Fruit fly (Drosophila melanogaster): ENCODE data around the gene Rab27.

DNA sequence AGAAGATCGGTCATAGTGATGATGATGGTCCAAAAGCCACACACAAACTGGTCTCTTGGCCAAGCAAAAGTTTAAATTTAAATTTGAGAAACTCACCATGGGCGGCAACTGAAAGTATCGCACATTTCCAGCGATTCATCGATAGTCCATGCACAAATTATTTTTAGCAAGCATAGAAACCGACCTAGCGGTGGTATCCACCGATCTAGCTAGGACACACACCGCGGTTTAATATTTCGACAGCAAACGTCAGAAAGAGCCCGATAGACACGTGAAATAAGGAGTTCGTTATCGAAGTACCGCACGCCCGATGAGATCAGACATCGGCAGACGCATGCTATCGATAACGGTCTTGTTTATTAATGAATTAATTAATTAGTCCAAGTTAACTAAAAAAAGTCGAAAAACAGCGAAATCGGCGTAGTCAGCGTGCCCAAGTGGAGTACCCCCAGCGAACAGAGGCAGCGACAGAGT, 36.0 kb upstream of the Rab27 start, which contains the start of gene CG14795:
- TF ChIP-seq ttk (optimal IDR thresholded peaks at IDR 0.05) (no peak), Sin3A (optimal IDR thresholded peaks at IDR 0.05) (no peak)

Data from Kc167 (cell line).